Worm (Caenorhabditis elegans): Measurements from ENCODE around the gene Y17D7B.2.

The Y17D7B.2 gene

DNA sequence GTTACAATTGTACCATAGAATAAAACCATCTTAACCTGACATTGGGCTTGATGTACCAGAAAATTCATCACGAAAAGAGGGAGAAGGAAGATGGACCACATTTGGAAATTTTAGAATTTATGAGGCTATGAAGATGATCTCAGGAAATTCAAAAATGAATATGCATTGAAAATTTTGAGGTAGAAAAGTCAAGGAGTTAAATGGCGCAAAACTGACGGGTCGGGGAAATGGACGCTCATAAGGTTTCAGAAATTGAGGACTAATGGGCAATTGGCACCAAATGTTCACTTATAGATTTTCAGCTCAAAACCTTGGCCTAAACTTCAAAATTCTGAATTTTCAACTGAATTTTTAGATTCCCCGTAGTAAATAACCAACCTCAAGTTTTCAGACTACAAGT lies 16.9 kb upstream of the Y17D7B.2 start, which contains the start of gene clec-255 (continued):
- TF ChIP-seq unc-3 (GFP tag; conservative IDR thresholded peaks at IDR 0.05), result no peak
- no peak for TF ChIP-seq unc-3 (tag; optimal IDR thresholded peaks at IDR 0.05)
- TF ChIP-seq dve-1 (tag; optimal IDR thresholded peaks at IDR 0.05), result no peak

ce11 chrV:18771390-18771789 lies 16.1 kb upstream of the Y17D7B.2 start, which contains the start of gene clec-256:
TSS of gene clec-256 (plus strand) at chrV:18771690.
- TF ChIP-seq fkh-10 (GFP tag; optimal IDR thresholded peaks at IDR 0.05), result no peak
- no peak for TF ChIP-seq tbx-2 (tag; optimal IDR thresholded peaks at IDR 0.05)
- no peak for TF ChIP-seq ceh-19 (GFP tag; optimal IDR thresholded peaks at IDR 0.05)
- TF ChIP-seq fax-1 (tag; optimal IDR thresholded peaks at IDR 0.05), result no peak
- TF ChIP-seq ceh-45 (GFP tag; IDR thresholded peaks at IDR 0.05), result no peak

ce11 chrV:18771804-18772386 lies 15.6 kb upstream of the Y17D7B.2 start:
- TF ChIP-seq hlh-6 (tag; optimal IDR thresholded peaks at IDR 0.05) (no peak), pqm-1 (tag; optimal IDR thresholded peaks at IDR 0.05) (no peak)

- no peak for TF ChIP-seq C08G9.2 (tag; optimal IDR thresholded peaks at IDR 0.05)
- no peak for TF ChIP-seq ceh-6 (GFP tag; optimal IDR thresholded peaks at IDR 0.05)
- TF ChIP-seq gmeb-2 (tag; optimal IDR thresholded peaks at IDR 0.05), result no peak
- TF ChIP-seq ceh-34 (tag; optimal IDR thresholded peaks at IDR 0.05), result no peak
- TF ChIP-seq odd-2 (tag; optimal IDR thresholded peaks at IDR 0.05), result no peak
Measured at ce11 chrV:18772761-18773160, 14.8 kb upstream of the Y17D7B.2 start, which contains the start of gene clec-257. TSS of gene clec-257 (plus strand) at chrV:18773061.

DNA sequence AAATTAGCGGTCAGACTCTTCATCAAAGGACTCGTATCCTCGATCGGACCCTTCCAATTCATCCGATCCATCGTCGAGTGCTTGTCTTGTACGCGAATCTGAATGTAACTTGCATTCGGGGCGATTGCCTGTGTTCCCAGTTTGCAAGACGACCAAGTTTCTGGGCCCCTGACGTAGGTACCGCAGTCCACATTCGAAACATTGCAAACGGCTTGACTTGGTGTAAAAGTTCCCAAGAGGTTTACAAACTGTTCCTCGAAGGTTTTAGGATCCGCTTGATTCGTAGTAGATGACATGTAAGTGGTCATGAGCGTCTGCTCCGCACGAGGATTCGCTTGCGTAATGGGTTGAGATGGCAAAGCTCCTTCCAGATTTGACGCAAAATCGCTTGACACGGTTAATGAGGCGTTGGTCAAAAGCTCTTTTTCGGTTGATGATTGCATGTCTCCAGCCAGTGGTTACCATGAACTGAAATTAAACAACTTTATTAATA lies 11.2 kb upstream of the Y17D7B.2 start, which contains the start of gene Y17D7B.4:
Gene Y17D7B.4 (minus strand): TSS at position 443 of the 493 bp plus-strand sequence.
- TF ChIP-seq unc-86 (tag; optimal IDR thresholded peaks at IDR 0.05) (no peak), sox-4 (tag; optimal IDR thresholded peaks at IDR 0.05) (no peak), elt-4 (tag; optimal IDR thresholded peaks at IDR 0.05) (no peak), nhr-232 (tag; optimal IDR thresholded peaks at IDR 0.05) (no peak), che-1 (tag; optimal IDR thresholded peaks at IDR 0.05) (no peak), eyg-1 (tag; optimal IDR thresholded peaks at IDR 0.05) (no peak), hlh-15 (tag; optimal IDR thresholded peaks at IDR 0.05) (no peak), C08G9.2 (tag; optimal IDR thresholded peaks at IDR 0.05) (no peak), nfya-1 (tag; optimal IDR thresholded peaks at IDR 0.05) (no peak), ceh-9 (tag; optimal IDR thresholded peaks at IDR 0.05) (no peak), ceh-34 (tag; optimal IDR thresholded peaks at IDR 0.05) (no peak), tbx-2 (tag; optimal IDR thresholded peaks at IDR 0.05) (no peak), ceh-6 (GFP tag; optimal IDR thresholded peaks at IDR 0.05) (no peak), tbx-7 (tag; optimal IDR thresholded peaks at IDR 0.05) (no peak), unc-42 (tag; optimal IDR thresholded peaks at IDR 0.05) (no peak), pax-1 (tag; optimal IDR thresholded peaks at IDR 0.05) (no peak), K09A11.1 (tag; optimal IDR thresholded peaks at IDR 0.05; ENCODE audit: insufficient read depth) (no peak), madf-2 (tag; optimal IDR thresholded peaks at IDR 0.05) (no peak)

- TF ChIP-seq unc-3 (GFP tag; conservative IDR thresholded peaks at IDR 0.05), result no peak
- no peak for TF ChIP-seq unc-3 (tag; optimal IDR thresholded peaks at IDR 0.05)
- TF ChIP-seq zip-5 (tag; optimal IDR thresholded peaks at IDR 0.05), result no peak
- TF ChIP-seq F13H6.1 (tag; optimal IDR thresholded peaks at IDR 0.05), result no peak
- TF ChIP-seq ztf-16 (tag; optimal IDR thresholded peaks at IDR 0.05), result no peak
- no peak for TF ChIP-seq ahr-1 (tag; optimal IDR thresholded peaks at IDR 0.05)
- TF ChIP-seq fax-1 (tag; optimal IDR thresholded peaks at IDR 0.05), result no peak
- TF ChIP-seq odd-2 (tag; optimal IDR thresholded peaks at IDR 0.05), result no peak
- TF ChIP-seq ets-4 (tag; optimal IDR thresholded peaks at IDR 0.05), result no peak
- no peak for TF ChIP-seq pat-9 (tag; optimal IDR thresholded peaks at IDR 0.05)
- TF ChIP-seq pros-1 (tag; optimal IDR thresholded peaks at IDR 0.05), result no peak
- no peak for TF ChIP-seq pax-1 (tag; optimal IDR thresholded peaks at IDR 0.05)
- no peak for TF ChIP-seq eyg-1 (tag; optimal IDR thresholded peaks at IDR 0.05)
- TF ChIP-seq ceh-22 (tag; optimal IDR thresholded peaks at IDR 0.05), result no peak
- no peak for TF ChIP-seq ceh-9 (tag; optimal IDR thresholded peaks at IDR 0.05)
- no peak for TF ChIP-seq unc-42 (tag; optimal IDR thresholded peaks at IDR 0.05)
- TF ChIP-seq K09A11.1 (tag; optimal IDR thresholded peaks at IDR 0.05; ENCODE audit: insufficient read depth), result no peak
- no peak for TF ChIP-seq ceh-14 (tag; optimal IDR thresholded peaks at IDR 0.05)
- no peak for TF ChIP-seq pha-2 (tag; optimal IDR thresholded peaks at IDR 0.05)
- no peak for TF ChIP-seq npax-4 (tag; optimal IDR thresholded peaks at IDR 0.05)
- TF ChIP-seq ceh-31 (tag; optimal IDR thresholded peaks at IDR 0.05), result no peak
Measured at ce11 chrV:18780605-18781004, 6.9 kb upstream of the Y17D7B.2 start.

All from whole organism, late embryonic.